Fruit fly (Drosophila melanogaster) whole organism, embryonic: ENCODE measurements around the gene Bx42.

Experiments
- Adf1 ChIP-seq: fragments of 200-800 bp; sonication (Bioruptor generic); IDR thresholded peaks from 2 replicates; pipeline ENCODE4 v1.3.6; 2022; ENCODE audit warnings: missing biosample characterization, missing genetic modification characterization
- B-H2 ChIP-seq: fragments of 200-800 bp; sonication (Bioruptor generic); optimal IDR thresholded peaks from 2 replicates; lab custom pipeline; 2018; ENCODE audit warnings: missing biosample characterization, mild to moderate bottlenecking, missing genetic modification characterization
- Bgb ChIP-seq: fragments of 200-800 bp; sonication (Bioruptor generic); IDR thresholded peaks from 2 replicates; pipeline ENCODE4 v1.3.6; 2022; ENCODE audit warnings: missing biosample characterization, missing genetic modification characterization; ENCODE audit not compliant: partially characterized antibody
- CG10979 ChIP-seq: fragments of 200-800 bp; sonication (Bioruptor generic); optimal IDR thresholded peaks from 2 replicates; lab custom pipeline; 2018; ENCODE audit warnings: missing biosample characterization, mild to moderate bottlenecking, missing genetic modification characterization, moderate library complexity
- CG12744 ChIP-seq: fragments of 200-800 bp; sonication (Bioruptor generic); optimal IDR thresholded peaks from 2 replicates; lab custom pipeline; 2016; ENCODE audit warnings: missing biosample characterization, missing genetic modification characterization
- CG13287 ChIP-seq: fragments of 200-800 bp; sonication (Bioruptor generic); IDR thresholded peaks from 2 replicates; pipeline ENCODE4 v1.3.6; 2022; ENCODE audit warnings: missing biosample characterization, missing genetic modification characterization; ENCODE audit not compliant: partially characterized antibody
- CG14667 ChIP-seq: fragments of 200-800 bp; sonication (Bioruptor generic); IDR thresholded peaks from 2 replicates; pipeline ENCODE4 v1.3.6; 2022; ENCODE audit warnings: missing biosample characterization, missing genetic modification characterization
- CG14710 ChIP-seq: fragments of 200-800 bp; sonication (Bioruptor generic); optimal IDR thresholded peaks from 3 replicates; lab custom pipeline; 2019; ENCODE audit warnings: missing biosample characterization, mild to moderate bottlenecking, missing genetic modification characterization, moderate library complexity
- CG14965 ChIP-seq: fragments of 200-800 bp; sonication (Bioruptor generic); optimal IDR thresholded peaks from 2 replicates; lab custom pipeline; 2016; ENCODE audit warnings: missing biosample characterization, missing genetic modification characterization, borderline replicate concordance
- CG15479 ChIP-seq: fragments of 200-800 bp; sonication (Bioruptor generic); optimal IDR thresholded peaks from 3 replicates; lab custom pipeline; 2019; ENCODE audit warnings: missing biosample characterization, mild to moderate bottlenecking, missing genetic modification characterization, moderate library complexity
- CG17359 ChIP-seq: fragments of 200-800 bp; sonication (Bioruptor generic); optimal IDR thresholded peaks from 3 replicates; lab custom pipeline; 2018; ENCODE audit warnings: missing biosample characterization, mild to moderate bottlenecking, missing genetic modification characterization, moderate library complexity
- CG17361 ChIP-seq: fragments of 200-800 bp; sonication (Bioruptor generic); IDR thresholded peaks from 3 replicates; pipeline ENCODE4 v1.3.6; 2022; ENCODE audit warnings: missing biosample characterization, missing genetic modification characterization
- CG18619 ChIP-seq: fragments of 200-800 bp; sonication (Bioruptor generic); optimal IDR thresholded peaks from 3 replicates; lab custom pipeline; 2017; ENCODE audit warnings: missing biosample characterization, mild to moderate bottlenecking, missing genetic modification characterization
- CG2712 ChIP-seq: fragments of 200-800 bp; optimal IDR thresholded peaks from 3 replicates; lab custom pipeline; 2019; ENCODE audit warnings: missing biosample characterization, mild to moderate bottlenecking, missing genetic modification characterization, moderate library complexity
- CG30020 ChIP-seq: fragments of 200-800 bp; optimal IDR thresholded peaks from 2 replicates; lab custom pipeline; 2019; ENCODE audit warnings: missing biosample characterization, mild to moderate bottlenecking, missing genetic modification characterization, moderate library complexity
- CG4404 ChIP-seq: fragments of 200-800 bp; sonication (Bioruptor generic); IDR thresholded peaks from 2 replicates; pipeline ENCODE4 v1.3.6; 2022; ENCODE audit warnings: missing biosample characterization, missing genetic modification characterization
- E2f1 ChIP-seq: fragments of 200-800 bp; sonication (Bioruptor generic); IDR thresholded peaks from 2 replicates; pipeline ENCODE4 v1.3.6; 2022; ENCODE audit warnings: missing biosample characterization, missing genetic modification characterization
- Ets65A ChIP-seq: fragments of 200-800 bp; sonication (Bioruptor generic); peaks from one replicate; lab custom pipeline; 2016; ENCODE audit warnings: missing biosample characterization, missing genetic modification characterization
- HLH4C ChIP-seq: fragments of 200-800 bp; sonication (Bioruptor generic); IDR thresholded peaks from 3 replicates; pipeline ENCODE4 v1.3.6; 2022; ENCODE audit warnings: missing biosample characterization, missing genetic modification characterization; ENCODE audit not compliant: partially characterized antibody
- Myb ChIP-seq: fragments of 200-800 bp; sonication (Bioruptor generic); optimal IDR thresholded peaks from 2 replicates; lab custom pipeline; 2016; ENCODE audit warnings: missing biosample characterization, missing genetic modification characterization
- NFAT ChIP-seq: fragments of 200-800 bp; sonication (Bioruptor generic); IDR thresholded peaks from 2 replicates; pipeline ENCODE4 v1.3.6; 2022; ENCODE audit warnings: missing biosample characterization, missing genetic modification characterization
- Nf-YA ChIP-seq: fragments of 200-800 bp; sonication (Bioruptor generic); IDR thresholded peaks from 2 replicates; pipeline ENCODE4 v1.3.6; 2022; ENCODE audit warnings: missing biosample characterization, missing genetic modification characterization
- Nf-YC ChIP-seq: fragments of 200-800 bp; optimal IDR thresholded peaks from 3 replicates; lab custom pipeline; 2019; ENCODE audit warnings: missing biosample characterization, mild to moderate bottlenecking, missing genetic modification characterization, moderate library complexity
- Oaz ChIP-seq: fragments of 200-800 bp; sonication (Bioruptor generic); IDR thresholded peaks from 2 replicates; pipeline ENCODE4 v1.3.6; 2022; ENCODE audit warnings: missing biosample characterization, missing genetic modification characterization
- dati ChIP-seq: fragments of 200-800 bp; sonication (Bioruptor generic); IDR thresholded peaks from 2 replicates; pipeline ENCODE4 v1.3.6; 2022; ENCODE audit warnings: missing biosample characterization, missing genetic modification characterization
- eve ChIP-seq, 2 experiments: fragments of >200 bp; optimal IDR thresholded peaks; 2 replicates each; lab custom pipeline; 2017; ENCODE audit warnings: missing biosample characterization in 2 of 2, missing genetic modification characterization in 2 of 2
- gro ChIP-seq: fragments of 200-800 bp; sonication (Bioruptor generic); optimal IDR thresholded peaks from 2 replicates; lab custom pipeline; 2016; ENCODE audit warnings: missing biosample characterization, missing genetic modification characterization
- insv ChIP-seq, 2 experiments: fragments of 200-800 bp; sonication (Bioruptor generic); optimal IDR thresholded peaks; 3 replicates each; lab custom pipeline; 2016 to 2018; ENCODE audit warnings: missing biosample characterization in 2 of 2, missing genetic modification characterization in 2 of 2
- knrl ChIP-seq: fragments of 200-800 bp; sonication (Bioruptor generic); IDR thresholded peaks from 3 replicates; pipeline ENCODE4 v1.3.6; 2022; ENCODE audit warnings: missing biosample characterization, missing genetic modification characterization; ENCODE audit not compliant: partially characterized antibody
- mam ChIP-seq: fragments of 200-800 bp; sonication (Bioruptor generic); optimal IDR thresholded peaks from 3 replicates; lab custom pipeline; 2016; ENCODE audit warnings: missing biosample characterization, missing genetic modification characterization
- nom ChIP-seq: fragments of 200-800 bp; sonication (Bioruptor generic); optimal IDR thresholded peaks from 2 replicates; lab custom pipeline; 2017; ENCODE audit warnings: missing biosample characterization, missing genetic modification characterization, mild to moderate bottlenecking, moderate library complexity, missing genetic modification reagents
- pan ChIP-seq, 4 experiments: fragments of >200 bp in 3 of 4; fragments of 200-800 bp in 1 of 4; sonication (Bioruptor generic) in 1 of 4; optimal IDR thresholded peaks in 3 of 4; IDR thresholded peaks in 1 of 4; 2 replicates each; pipeline versions ENCODE4 v1.3.6 to Lab custom; 2017 to 2022; ENCODE audit warnings: missing biosample characterization in 2 of 4, missing genetic modification characterization in 2 of 4, mixed read lengths in 1 of 4
- psq ChIP-seq: fragments of 200-800 bp; sonication (Bioruptor generic); optimal IDR thresholded peaks from 2 replicates; lab custom pipeline; 2017; ENCODE audit warnings: missing biosample characterization, missing genetic modification characterization
- repo ChIP-seq: fragments of 200-800 bp; sonication (Bioruptor generic); optimal IDR thresholded peaks from 2 replicates; lab custom pipeline; 2016; ENCODE audit warnings: missing biosample characterization, missing genetic modification characterization
- row ChIP-seq: fragments of 200-800 bp; sonication (Bioruptor generic); IDR thresholded peaks from 3 replicates; pipeline ENCODE4 v1.3.6; 2022; ENCODE audit warnings: missing biosample characterization, missing genetic modification characterization
- sim ChIP-seq: fragments of 200-800 bp; sonication (Bioruptor generic); IDR thresholded peaks from 2 replicates; pipeline ENCODE4 v1.3.6; 2022; ENCODE audit warnings: missing biosample characterization, missing genetic modification characterization
- tin ChIP-seq: fragments of 200-800 bp; sonication (Bioruptor generic); optimal IDR thresholded peaks from 3 replicates; lab custom pipeline; 2016; ENCODE audit warnings: missing biosample characterization, missing genetic modification characterization
- wdn ChIP-seq: fragments of 200-800 bp; sonication (Bioruptor generic); IDR thresholded peaks from 2 replicates; pipeline ENCODE4 v1.3.6; 2022; ENCODE audit warnings: missing biosample characterization, missing genetic modification characterization

Bx42 gene

dm6 chrX:9067754-9068477 lies 38.5 kb downstream of the Bx42 start, which contains the start of gene CG15365 (continued):
- TF ChIP-seq insv (GFP tag; optimal IDR thresholded peaks at IDR 0.05; lab: Kevin White, UChicago) (no peak), CG14965 (no peak), Myb (GFP tag; lab: Kevin White, UChicago) (peak; percentile 43), NFAT (GFP tag; lab: Robert Waterston, UW) (peak; percentile 39), eve (GFP tag; optimal IDR thresholded peaks at IDR 0.05; lab: Kevin White, UChicago) (no peak), Oaz (GFP tag; lab: Robert Waterston, UW) (no peak), CG30020 (tag; lab: Kevin White, UChicago) (no peak), Ets65A (GFP tag; lab: Kevin White, UChicago) (peak; percentile 64), sim (GFP tag; lab: Robert Waterston, UW) (no peak), mam (no peak), CG17361 (GFP tag; lab: Robert Waterston, UW) (0 out of 3 replicates have a peak, but pooled peaks have one; percentile 9), dati (GFP tag; lab: Robert Waterston, UW) (no peak), Adf1 (peak; percentile 94), CG13287 (peak; percentile 11; the same call in 1 of the 2 replicates), row (peak; percentile 47), E2f1 (GFP tag; lab: Robert Waterston, UW) (no peak), HLH4C (GFP tag; lab: Robert Waterston, UW) (no peak), CG18619 (GFP tag; lab: Kevin White, UChicago) (no peak), knrl (GFP tag; lab: Robert Waterston, UW) (peak; percentile 32; the same call in 1 of the 3 replicates), CG14667 (GFP tag; lab: Robert Waterston, UW) (no peak), psq (GFP tag; lab: Kevin White, UChicago) (no peak), CG14710 (tag; lab: Kevin White, UChicago) (no peak), Nf-YA (no peak), CG17359 (peak; percentile 35), nom (GFP tag; lab: Kevin White, UChicago) (peak; percentile 15), CG2712 (tag; lab: Kevin White, UChicago) (peak; percentile 3), Bgb (GFP tag; lab: Robert Waterston, UW) (peak; percentile 50; the same call in 1 of the 2 replicates), CG10979 (tag; lab: Kevin White, UChicago) (no peak), CG12744 (GFP tag; lab: Kevin White, UChicago) (no peak), pan (optimal IDR thresholded peaks at IDR 0.05; lab: Kevin White, UChicago) (no peak), pan (GFP tag; optimal IDR thresholded peaks at IDR 0.05 in 1 of 2, IDR thresholded peaks at IDR 0.05 in 1 of 2) (peak in 1 of 2 experiments; percentile 32), B-H2 (GFP tag; lab: Kevin White, UChicago) (no peak), tin (GFP tag; lab: Kevin White, UChicago) (no peak), Nf-YC (tag; lab: Kevin White, UChicago) (no peak), gro (GFP tag; lab: Kevin White, UChicago) (no peak), CG4404 (GFP tag; lab: Robert Waterston, UW) (no peak), CG15479 (GFP tag; lab: Kevin White, UChicago) (no peak), wdn (GFP tag; lab: Robert Waterston, UW) (no peak), repo (no peak)
- TF ChIP-seq, all 482 proteins: peak for 24
